Worm (Caenorhabditis elegans) whole organism, L4/young adult: ENCODE results near the gene C01F6.14.

Experiments used
- dao-5 ChIP-seq: sonication (generic microtip); optimal IDR thresholded peaks from 2 replicates; lab custom pipeline; 2016; ENCODE audit warnings: missing genotype, missing genetic modification characterization, moderate library complexity, missing compliant biosample characterization
- him-1 ChIP-seq: sonication (generic microtip); optimal IDR thresholded peaks from 2 replicates; lab custom pipeline; 2016; ENCODE audit warnings: missing genotype, missing genetic modification reagents, missing genetic modification characterization, missing compliant biosample characterization

DNA sequence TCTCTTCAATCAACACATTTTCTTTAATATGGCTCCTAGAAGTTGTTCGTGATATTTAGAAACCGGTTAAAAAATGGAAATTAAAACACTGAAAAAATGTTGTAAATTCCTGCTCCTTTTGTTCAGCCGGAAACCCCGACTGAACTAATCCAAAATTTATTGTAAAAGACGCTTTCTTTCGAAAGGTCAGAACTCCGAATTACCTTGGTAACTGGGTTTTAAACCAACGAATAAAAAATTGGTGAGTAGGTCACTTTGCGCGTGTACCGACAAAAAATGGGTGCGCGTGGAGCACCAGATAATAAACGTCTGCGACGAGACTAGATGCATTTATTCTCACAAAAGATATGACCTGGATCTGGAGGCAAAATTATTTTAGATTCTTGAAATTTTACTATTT, 26.7 kb upstream of the C01F6.14 start:
- TF ChIP-seq dao-5 (tag; lab: Kevin White, UChicago) = no peak
- no peak for TF ChIP-seq him-1 (tag; lab: Kevin White, UChicago)
